Fruit fly (Drosophila melanogaster): Measurements from ENCODE around the gene escl.

escl gene

dm6 chr2L:12010877-12011666, 20.3 kb downstream of the escl start (continued):
- TF ChIP-seq CG17829 (tag; optimal IDR thresholded peaks at IDR 0.05) (peak; percentile 91), Mes4 (GFP tag; optimal IDR thresholded peaks at IDR 0.05) (peak; percentile 34), dmrt11E (tag; optimal IDR thresholded peaks at IDR 0.05) (peak; percentile 90), CG7786 (GFP tag; optimal IDR thresholded peaks at IDR 0.05) (peak; percentile 66), Doc2 (GFP tag; IDR thresholded peaks at IDR 0.05) (no peak), BEAF-32 (GFP tag; optimal IDR thresholded peaks at IDR 0.05) (peak; percentile 20), Hmr (GFP tag; optimal IDR thresholded peaks at IDR 0.05) (peak; percentile 95), CG9797 (GFP tag; optimal IDR thresholded peaks at IDR 0.05) (peak; percentile 13), CG13123 (GFP tag; optimal IDR thresholded peaks at IDR 0.05) (peak; percentile 85), eve (GFP tag; optimal IDR thresholded peaks at IDR 0.05) (no peak), pb (GFP tag; optimal IDR thresholded peaks at IDR 0.05) (no peak), klu (GFP tag; IDR thresholded peaks at IDR 0.05) (no peak), CG3163 (GFP tag; optimal IDR thresholded peaks at IDR 0.05) (no peak), slp2 (GFP tag; optimal IDR thresholded peaks at IDR 0.05) (peak; percentile 73), CTCF (GFP tag; optimal IDR thresholded peaks at IDR 0.05) (peak; percentile 41), Hr39 (optimal IDR thresholded peaks at IDR 0.05) (no peak), sob (GFP tag; IDR thresholded peaks at IDR 0.05) (no peak), NC2α (GFP tag; optimal IDR thresholded peaks at IDR 0.05) (peak; percentile 68), CG1233 (GFP tag; optimal IDR thresholded peaks at IDR 0.05) (peak; percentile 92), Hmx (GFP tag; optimal IDR thresholded peaks at IDR 0.05) (peak; percentile 50), HHEX (GFP tag; optimal IDR thresholded peaks at IDR 0.05) (peak; percentile 89), CG18764 (GFP tag; optimal IDR thresholded peaks at IDR 0.05) (peak; percentile 80), Blimp-1 (GFP tag; optimal IDR thresholded peaks at IDR 0.05) (peak; percentile 64), CG2712 (tag; optimal IDR thresholded peaks at IDR 0.05) (peak; percentile 93), bbx (GFP tag; IDR thresholded peaks at IDR 0.05; ENCODE audit: partially characterized antibody) (no peak), CG12299 (tag; optimal IDR thresholded peaks at IDR 0.05) (peak; percentile 91), CG6654 (GFP tag; optimal IDR thresholded peaks at IDR 0.05) (peak; percentile 70), Dref (GFP tag; IDR thresholded peaks at IDR 0.05) (no peak), kay (GFP tag; optimal IDR thresholded peaks at IDR 0.05) (peak; percentile 89), H15 (GFP tag; IDR thresholded peaks at IDR 0.05) (no peak), lov (optimal IDR thresholded peaks at IDR 0.05) (no peak), lov (GFP tag; IDR thresholded peaks at IDR 0.05) (no peak), CG4820 (GFP tag; optimal IDR thresholded peaks at IDR 0.05) (peak; percentile 72), CG8924 (tag; optimal IDR thresholded peaks at IDR 0.05) (peak; percentile 93), YL-1 (GFP tag; optimal IDR thresholded peaks at IDR 0.05) (peak; percentile 77), CG7745 (tag; optimal IDR thresholded peaks at IDR 0.05) (no peak), sqz (GFP tag; optimal IDR thresholded peaks at IDR 0.05) (peak; percentile 59), Six4 (GFP tag; optimal IDR thresholded peaks at IDR 0.05) (peak; percentile 79), Doc3 (GFP tag; IDR thresholded peaks at IDR 0.05; ENCODE audit: partially characterized antibody) (no peak), sr (GFP tag; IDR thresholded peaks at IDR 0.05) (no peak), HmgZ (tag; optimal IDR thresholded peaks at IDR 0.05) (peak; percentile 89), zf30C (GFP tag; optimal IDR thresholded peaks at IDR 0.05) (no peak), Deaf1 (tag; optimal IDR thresholded peaks at IDR 0.05) (peak; percentile 61), CG14050 (GFP tag; IDR thresholded peaks at IDR 0.05) (no peak), en (GFP tag; optimal IDR thresholded peaks at IDR 0.05) (no peak), Optix (GFP tag; IDR thresholded peaks at IDR 0.05) (no peak), Bdp1 (GFP tag; optimal IDR thresholded peaks at IDR 0.05) (peak; percentile 65), Elba2 (GFP tag; optimal IDR thresholded peaks at IDR 0.05) (no peak), cg (GFP tag; optimal IDR thresholded peaks at IDR 0.05) (no peak), Awh (GFP tag; IDR thresholded peaks at IDR 0.05) (no peak), jigr1 (GFP tag; IDR thresholded peaks at IDR 0.05) (no peak), pho (GFP tag; optimal IDR thresholded peaks at IDR 0.05) (peak; percentile 90)

Data from whole organism, embryonic.